Worm (Caenorhabditis elegans) whole organism, L3 larva: ENCODE measurements around the gene C33B4.2.

Experiments used
- R02D3.7 ChIP-seq: fragments of 150-350 bp; optimal IDR thresholded peaks from 2 replicates; lab custom pipeline; 2014; ENCODE audit warnings: missing biosample characterization, missing genetic modification characterization
- ceh-82 ChIP-seq: fragments of 150-350 bp; optimal IDR thresholded peaks from 2 replicates; lab custom pipeline; 2014; ENCODE audit warnings: missing biosample characterization, missing genetic modification characterization
- fos-1 ChIP-seq: fragments of 150-350 bp; optimal IDR thresholded peaks from 2 replicates; lab custom pipeline; 2014; ENCODE audit warnings: missing biosample characterization, missing genetic modification characterization
- hmg-11 ChIP-seq: sonication (generic microtip); optimal IDR thresholded peaks from 2 replicates; lab custom pipeline; 2016; ENCODE audit warnings: missing genetic modification characterization, missing compliant biosample characterization
- jun-1 ChIP-seq: fragments of 150-350 bp; optimal IDR thresholded peaks from 2 replicates; lab custom pipeline; 2014; ENCODE audit warnings: missing biosample characterization, missing genetic modification reagents, missing genetic modification characterization
- lin-15B ChIP-seq: fragments of 150-350 bp; optimal IDR thresholded peaks from 2 replicates; lab custom pipeline; 2014; ENCODE audit warnings: missing biosample characterization, missing genetic modification characterization
- lin-39 ChIP-seq: fragments of 150-350 bp; optimal IDR thresholded peaks from 2 replicates; lab custom pipeline; 2018; ENCODE audit warnings: missing biosample characterization, missing genetic modification reagents, missing genetic modification characterization
- nhr-237 ChIP-seq: fragments of 150-350 bp; optimal IDR thresholded peaks from 2 replicates; lab custom pipeline; 2014; ENCODE audit warnings: missing biosample characterization, missing genetic modification characterization
- snpc-4 ChIP-seq: fragments of 150-350 bp; optimal IDR thresholded peaks from 2 replicates; lab custom pipeline; 2014; ENCODE audit warnings: missing biosample characterization, missing genetic modification characterization
- tbx-2 ChIP-seq: sonication (generic microtip); optimal IDR thresholded peaks from 2 replicates; lab custom pipeline; 2016; ENCODE audit warnings: mild to moderate bottlenecking, missing genetic modification characterization, missing compliant biosample characterization
- ztf-4 ChIP-seq: fragments of 150-350 bp; optimal IDR thresholded peaks from 2 replicates; lab custom pipeline; 2014; ENCODE audit warnings: missing biosample characterization, missing genetic modification characterization

DNA sequence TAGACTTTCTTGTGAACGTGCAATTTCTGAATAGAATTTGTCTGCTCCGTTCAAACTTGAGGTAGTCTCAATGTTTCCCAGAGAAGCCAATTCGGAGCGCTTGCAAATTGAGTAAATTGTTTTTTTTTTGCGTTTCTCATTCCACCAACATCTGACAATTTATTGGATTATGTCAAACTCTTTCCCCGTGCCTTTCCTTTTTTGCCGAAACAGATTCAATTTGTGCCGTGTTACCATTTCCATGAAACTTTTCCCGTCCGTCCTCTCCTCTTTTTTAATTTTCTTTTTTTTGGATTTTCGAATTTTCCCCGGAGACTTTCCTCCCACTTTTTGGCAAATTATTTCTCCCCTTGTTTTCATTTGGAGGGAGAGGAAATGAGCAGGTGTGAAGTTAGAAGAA lies 18.5 kb downstream of the C33B4.2 start:
- TF ChIP-seq snpc-4 (tag; lab: Kevin White, UChicago) (no peak), nhr-237 (tag; lab: Kevin White, UChicago) (no peak), lin-39 (tag; lab: Kevin White, UChicago) (no peak), ztf-4 (tag; lab: Kevin White, UChicago) (no peak), hmg-11 (tag; lab: Kevin White, UChicago) (no peak), tbx-2 (no peak), jun-1 (tag; lab: Kevin White, UChicago) (no peak), ceh-82 (tag; lab: Kevin White, UChicago) (no peak), R02D3.7 (tag; lab: Kevin White, UChicago) (no peak), lin-15B (tag; lab: Kevin White, UChicago) (no peak), fos-1 (tag; lab: Kevin White, UChicago) (no peak)
